Worm (Caenorhabditis elegans) whole organism, midembryonic: ENCODE data around the gene cox-10.

ENCODE experiments used
- T22C8.4 ChIP-seq: fragments of 200-800 bp; sonication (Bioruptor generic); IDR thresholded peaks from 2 replicates; pipeline ENCODE4 v1.3.6; 2022; ENCODE audit warnings: missing genetic modification characterization, missing compliant biosample characterization
- cog-1 ChIP-seq: sonication (generic microtip); optimal IDR thresholded peaks from 2 replicates; lab custom pipeline; 2016; ENCODE audit warnings: missing genetic modification characterization, missing compliant biosample characterization
- flt-1 ChIP-seq: fragments of 200-800 bp; sonication (Bioruptor generic); IDR thresholded peaks from 2 replicates; pipeline ENCODE4 v1.3.6; 2022; ENCODE audit warnings: missing genetic modification characterization, missing compliant biosample characterization
- klf-2 ChIP-seq: fragments of 200-800 bp; sonication (Bioruptor generic); conservative IDR thresholded peaks from 2 replicates; pipeline ENCODE4 v1.3.6; 2022; ENCODE audit warnings: missing genetic modification reagents, missing genetic modification characterization, missing compliant biosample characterization
- med-1 ChIP-seq: sonication (generic microtip); optimal IDR thresholded peaks from 2 replicates; lab custom pipeline; 2017; ENCODE audit warnings: missing genetic modification characterization, mild to moderate bottlenecking, missing compliant biosample characterization, antibody characterized with exemption, missing genetic modification reagents; ENCODE audit not compliant: insufficient read depth
- ref-1 ChIP-seq: fragments of 200-800 bp; sonication (Bioruptor generic); conservative IDR thresholded peaks from 2 replicates; pipeline ENCODE4 v1.3.6; 2022; ENCODE audit warnings: missing genetic modification reagents, missing genetic modification characterization, missing compliant biosample characterization
- tab-1 ChIP-seq: fragments of 200-800 bp; sonication (Bioruptor generic); IDR thresholded peaks from 2 replicates; pipeline ENCODE4 v1.3.6; 2022; ENCODE audit warnings: missing genetic modification characterization, missing compliant biosample characterization
- ztf-23 ChIP-seq: fragments of 200-800 bp; sonication (Bioruptor generic); IDR thresholded peaks from 2 replicates; pipeline ENCODE4 v1.3.6; 2022; ENCODE audit warnings: missing genetic modification reagents, missing genetic modification characterization, missing compliant biosample characterization
- ztf-29 ChIP-seq: fragments of 200-800 bp; sonication (Bioruptor generic); IDR thresholded peaks from 2 replicates; pipeline ENCODE4 v1.3.6; 2022; ENCODE audit warnings: missing genetic modification reagents, missing genetic modification characterization, missing compliant biosample characterization

Gene cox-10

DNA sequence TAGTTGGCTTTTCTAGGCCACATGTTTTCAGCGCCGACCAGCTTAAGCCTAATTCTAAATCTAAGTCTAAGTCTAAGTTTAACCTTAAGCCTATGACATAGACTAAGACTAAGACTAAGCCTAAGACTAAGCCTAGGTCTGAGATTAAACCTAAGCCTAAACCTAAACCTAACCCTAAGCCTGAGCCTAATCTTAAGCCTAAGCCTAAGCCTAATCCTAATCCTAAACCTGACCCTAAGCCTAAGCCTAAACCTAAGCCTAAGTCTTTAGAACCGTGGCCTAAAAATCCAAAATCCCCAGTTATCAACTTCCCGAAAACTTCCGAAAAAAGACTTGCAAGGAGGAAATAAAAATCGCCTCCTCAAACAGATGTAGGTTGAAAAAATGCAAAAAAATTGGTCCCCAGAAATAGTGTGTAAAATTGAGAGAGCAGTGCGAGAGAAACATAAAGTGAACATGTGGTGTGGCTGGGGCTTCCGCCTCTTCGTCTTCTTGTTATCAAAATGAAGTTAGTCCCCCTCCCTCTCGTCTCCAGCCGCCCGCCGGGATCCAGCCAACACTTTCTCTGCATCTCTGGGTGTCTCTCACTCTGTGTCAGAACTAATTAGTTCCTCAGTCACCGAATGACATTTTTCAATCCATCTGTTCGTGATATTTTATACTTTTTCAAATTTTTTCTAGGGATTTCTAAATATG, 19.9 kb upstream of the cox-10 start:
- TF ChIP-seq klf-2 (no peak), flt-1 (GFP tag; lab: Robert Waterston, UW) (no peak), tab-1 (GFP tag; lab: Robert Waterston, UW) (no peak), ztf-29 (no peak), ztf-23 (GFP tag; lab: Robert Waterston, UW) (no peak), med-1 (GFP tag; lab: Kevin White, UChicago) (no peak), cog-1 (tag; lab: Kevin White, UChicago) (no peak)

DNA sequence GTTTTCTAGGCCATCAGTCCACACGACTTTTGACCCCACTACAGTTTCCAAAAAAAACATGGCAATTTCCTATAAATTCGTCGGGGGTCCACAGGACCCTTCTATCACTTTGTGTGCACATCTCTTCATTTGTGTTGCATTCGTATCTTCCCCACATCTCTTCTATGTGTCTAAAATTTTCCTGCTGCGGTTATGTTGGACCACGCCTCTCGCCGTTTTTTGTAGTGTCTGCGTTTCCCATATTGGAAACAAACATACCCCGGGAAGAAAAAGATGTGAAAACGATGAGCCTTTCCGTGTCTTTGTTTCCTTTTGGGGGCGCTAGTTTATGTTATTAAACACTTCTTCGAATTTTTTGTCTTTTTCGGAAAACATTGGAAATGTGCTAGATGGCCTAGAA, 17.8 kb upstream of the cox-10 start:
- TF ChIP-seq flt-1 (GFP tag; lab: Robert Waterston, UW) (no peak), tab-1 (GFP tag; lab: Robert Waterston, UW) (no peak), ztf-29 (no peak), ztf-23 (GFP tag; lab: Robert Waterston, UW) (no peak), cog-1 (tag; lab: Kevin White, UChicago) (no peak), med-1 (GFP tag; lab: Kevin White, UChicago) (no peak)

ce11 chrII:12665019-12665418, 14.7 kb upstream of the cox-10 start:
- no peak for TF ChIP-seq cog-1 (tag; lab: Kevin White, UChicago)
- no peak for TF ChIP-seq flt-1 (GFP tag; lab: Robert Waterston, UW)
- no peak for TF ChIP-seq ztf-23 (GFP tag; lab: Robert Waterston, UW)
- TF ChIP-seq klf-2 = no peak
- no peak for TF ChIP-seq med-1 (GFP tag; lab: Kevin White, UChicago)
- no peak for TF ChIP-seq ref-1 (GFP tag; lab: Robert Waterston, UW)
- no peak for TF ChIP-seq ztf-29
- TF ChIP-seq tab-1 (GFP tag; lab: Robert Waterston, UW) = no peak
- no peak for TF ChIP-seq T22C8.4 (GFP tag; lab: Robert Waterston, UW)

DNA sequence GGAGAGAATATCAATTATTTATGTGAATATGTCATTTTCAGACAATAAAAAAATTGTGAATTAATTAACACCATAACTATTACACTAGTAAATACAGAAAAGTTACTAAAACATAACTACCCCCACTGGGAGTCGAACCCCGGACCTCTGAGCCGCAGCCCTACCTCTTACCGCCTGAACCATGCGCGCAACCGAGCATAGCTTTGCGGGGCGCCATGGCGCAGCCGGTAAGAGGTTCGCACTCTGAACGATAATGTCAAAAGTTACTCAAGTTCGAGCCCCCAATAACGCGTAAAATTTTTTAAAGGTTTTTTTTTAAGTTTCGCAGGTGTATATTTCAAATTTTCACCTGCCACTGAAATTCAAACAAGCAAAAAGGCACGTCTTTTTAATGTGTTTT, 13.7 kb upstream of the cox-10 start:
- TF ChIP-seq cog-1 (tag; lab: Kevin White, UChicago) = no peak
- no peak for TF ChIP-seq flt-1 (GFP tag; lab: Robert Waterston, UW)
- TF ChIP-seq med-1 (GFP tag; lab: Kevin White, UChicago) = no peak
- TF ChIP-seq tab-1 (GFP tag; lab: Robert Waterston, UW) = no peak
- TF ChIP-seq klf-2 = no peak
- TF ChIP-seq ztf-29 = no peak
- no peak for TF ChIP-seq T22C8.4 (GFP tag; lab: Robert Waterston, UW)
- TF ChIP-seq ref-1 (GFP tag; lab: Robert Waterston, UW) = no peak
- no peak for TF ChIP-seq ztf-23 (GFP tag; lab: Robert Waterston, UW)

DNA sequence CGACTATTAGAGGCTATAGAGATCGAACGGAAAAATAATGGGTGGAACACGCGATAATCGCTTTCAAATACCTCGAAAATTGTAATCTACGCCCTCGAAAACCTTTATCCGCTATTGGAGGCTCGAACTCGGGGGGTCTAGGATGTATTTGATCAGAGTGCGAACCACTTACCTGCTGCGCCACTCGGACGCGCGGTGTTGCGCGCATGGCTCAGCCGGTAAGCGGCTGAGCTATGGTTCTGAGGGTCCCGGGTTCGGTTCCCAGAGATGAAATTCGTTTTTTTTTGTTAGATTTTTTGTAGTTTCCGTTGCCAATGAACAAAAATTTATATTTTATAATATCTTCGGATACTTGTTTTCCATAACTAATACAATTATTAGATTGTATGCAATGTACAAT, 11.6 kb upstream of the cox-10 start:
- no peak for TF ChIP-seq cog-1 (tag; lab: Kevin White, UChicago)
- no peak for TF ChIP-seq T22C8.4 (GFP tag; lab: Robert Waterston, UW)
- TF ChIP-seq tab-1 (GFP tag; lab: Robert Waterston, UW) = no peak
- no peak for TF ChIP-seq med-1 (GFP tag; lab: Kevin White, UChicago)
- TF ChIP-seq klf-2 = no peak
- no peak for TF ChIP-seq ztf-23 (GFP tag; lab: Robert Waterston, UW)
- TF ChIP-seq flt-1 (GFP tag; lab: Robert Waterston, UW) = no peak
- TF ChIP-seq ztf-29 = no peak
- TF ChIP-seq ref-1 (GFP tag; lab: Robert Waterston, UW) = no peak

- TF ChIP-seq ztf-29 = no peak
- no peak for TF ChIP-seq ref-1 (GFP tag; lab: Robert Waterston, UW)
- TF ChIP-seq tab-1 (GFP tag; lab: Robert Waterston, UW) = no peak
- no peak for TF ChIP-seq ztf-23 (GFP tag; lab: Robert Waterston, UW)
- no peak for TF ChIP-seq cog-1 (tag; lab: Kevin White, UChicago)
- TF ChIP-seq flt-1 (GFP tag; lab: Robert Waterston, UW) = no peak
- no peak for TF ChIP-seq klf-2
- no peak for TF ChIP-seq T22C8.4 (GFP tag; lab: Robert Waterston, UW)
These were observed 10.9 kb upstream of the cox-10 start for ce11 chrII:12668874-12669273.

DNA sequence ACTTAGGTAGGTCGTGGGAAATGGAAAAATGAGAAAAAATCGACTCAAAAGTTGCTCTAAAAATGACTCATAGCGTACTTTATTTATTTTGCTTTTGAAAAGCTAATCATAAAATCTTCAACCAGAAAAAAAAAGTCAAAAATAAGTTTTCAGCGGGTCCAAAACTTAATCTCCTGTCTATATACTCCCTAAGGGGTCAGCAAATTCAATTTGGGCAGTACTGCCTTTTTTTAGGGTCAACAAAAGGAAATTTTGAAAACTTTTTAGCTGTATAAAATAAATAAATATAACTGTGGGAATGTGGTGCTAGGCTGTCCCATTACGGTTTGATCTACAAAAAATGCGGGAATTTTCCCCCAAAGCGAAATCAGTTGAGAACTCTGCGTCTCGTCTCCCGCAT, 10.4 kb upstream of the cox-10 start:
- TF ChIP-seq med-1 (GFP tag; lab: Kevin White, UChicago) = no peak
- no peak for TF ChIP-seq ref-1 (GFP tag; lab: Robert Waterston, UW)
- no peak for TF ChIP-seq ztf-29
- TF ChIP-seq cog-1 (tag; lab: Kevin White, UChicago) = no peak
- TF ChIP-seq klf-2 = no peak
- TF ChIP-seq tab-1 (GFP tag; lab: Robert Waterston, UW) = no peak
- TF ChIP-seq ztf-23 (GFP tag; lab: Robert Waterston, UW) = no peak
- TF ChIP-seq flt-1 (GFP tag; lab: Robert Waterston, UW) = no peak

DNA sequence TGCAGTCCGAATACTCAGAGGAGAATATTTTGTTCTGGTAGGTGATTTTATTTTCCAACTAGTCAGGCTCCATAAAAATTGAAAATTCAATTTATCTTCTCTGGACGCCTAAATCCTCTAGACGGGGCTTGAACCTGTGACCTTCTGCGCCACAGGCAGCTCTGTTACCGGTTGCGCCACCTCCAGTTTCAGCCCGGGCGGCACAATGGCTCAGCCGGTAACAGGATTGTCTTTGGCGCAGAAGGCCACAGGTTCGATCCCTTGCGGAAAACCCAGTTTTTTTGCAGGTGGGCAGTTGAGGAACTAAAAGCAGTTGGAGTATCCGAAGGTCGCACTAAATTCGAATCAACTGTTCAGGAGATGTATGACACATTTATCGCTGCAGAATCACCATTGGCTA, 9.9 kb upstream of the cox-10 start:
- no peak for TF ChIP-seq ztf-23 (GFP tag; lab: Robert Waterston, UW)
- no peak for TF ChIP-seq cog-1 (tag; lab: Kevin White, UChicago)
- TF ChIP-seq T22C8.4 (GFP tag; lab: Robert Waterston, UW) = no peak
- no peak for TF ChIP-seq klf-2
- no peak for TF ChIP-seq ztf-29
- no peak for TF ChIP-seq ref-1 (GFP tag; lab: Robert Waterston, UW)
- TF ChIP-seq flt-1 (GFP tag; lab: Robert Waterston, UW) = no peak
- TF ChIP-seq tab-1 (GFP tag; lab: Robert Waterston, UW) = no peak
- TF ChIP-seq med-1 (GFP tag; lab: Kevin White, UChicago) = no peak
